Fruit fly (Drosophila melanogaster) whole organism, embryonic: ENCODE results near the gene CG32846.

Experiments
- ATbp ChIP-seq: fragments of 200-800 bp; sonication (Bioruptor generic); optimal IDR thresholded peaks from 2 replicates; lab custom pipeline; 2017; ENCODE audit warnings: missing biosample characterization, mild to moderate bottlenecking, missing genetic modification characterization, missing genetic modification reagents
- B-H1 ChIP-seq: fragments of 200-800 bp; sonication (Bioruptor generic); IDR thresholded peaks from 3 replicates; pipeline ENCODE4 v1.3.6; 2022; ENCODE audit warnings: missing biosample characterization, missing genetic modification characterization
- C15 ChIP-seq: fragments of 200-800 bp; sonication (Bioruptor generic); IDR thresholded peaks from 3 replicates; pipeline ENCODE4 v1.3.6; 2022; ENCODE audit warnings: missing biosample characterization, missing genetic modification characterization
- CG1024 ChIP-seq: fragments of 200-800 bp; sonication (Bioruptor generic); IDR thresholded peaks from 2 replicates; pipeline ENCODE4 v1.3.6; 2022; ENCODE audit warnings: missing biosample characterization, missing genetic modification characterization
- CG10959 ChIP-seq: fragments of 200-800 bp; sonication (Bioruptor generic); IDR thresholded peaks from 2 replicates; pipeline ENCODE4 v1.3.6; 2022; ENCODE audit warnings: missing biosample characterization, missing genetic modification characterization
- CG11504 ChIP-seq: fragments of 200-800 bp; sonication (Bioruptor generic); optimal IDR thresholded peaks from 3 replicates; lab custom pipeline; 2019; ENCODE audit warnings: missing biosample characterization, mild to moderate bottlenecking, missing genetic modification characterization, moderate library complexity
- CG12104 ChIP-seq: fragments of 200-800 bp; sonication (Bioruptor generic); optimal IDR thresholded peaks from 3 replicates; lab custom pipeline; 2016; ENCODE audit warnings: missing biosample characterization, missing genetic modification characterization
- CG12155 ChIP-seq: fragments of 200-800 bp; sonication (Bioruptor generic); optimal IDR thresholded peaks from 3 replicates; lab custom pipeline; 2016; ENCODE audit warnings: missing biosample characterization, missing genetic modification characterization
- CG13424 ChIP-seq: fragments of 200-800 bp; sonication (Bioruptor generic); optimal IDR thresholded peaks from 2 replicates; lab custom pipeline; 2019; ENCODE audit warnings: missing biosample characterization, mild to moderate bottlenecking, missing genetic modification characterization, moderate library complexity
- CG14441 ChIP-seq: fragments of 200-800 bp; sonication (Bioruptor generic); IDR thresholded peaks from 2 replicates; pipeline ENCODE4 v1.3.6; 2022; ENCODE audit warnings: missing biosample characterization, missing genetic modification characterization
- CG17186 ChIP-seq: fragments of 200-800 bp; sonication (Bioruptor generic); optimal IDR thresholded peaks from 3 replicates; lab custom pipeline; 2017; ENCODE audit warnings: missing biosample characterization, missing genetic modification reagents, missing genetic modification characterization
- CG17385 ChIP-seq: fragments of 200-800 bp; sonication (Bioruptor generic); optimal IDR thresholded peaks from 3 replicates; lab custom pipeline; 2018; ENCODE audit warnings: missing biosample characterization, mild to moderate bottlenecking, missing genetic modification characterization
- CG17612 ChIP-seq: fragments of 200-800 bp; sonication (Bioruptor generic); IDR thresholded peaks from 2 replicates; pipeline ENCODE4 v1.3.6; 2022; ENCODE audit warnings: missing biosample characterization, missing genetic modification characterization
- CG2202 ChIP-seq: fragments of 200-800 bp; sonication (Bioruptor generic); optimal IDR thresholded peaks from 2 replicates; lab custom pipeline; 2018; ENCODE audit warnings: missing biosample characterization, mild to moderate bottlenecking, missing genetic modification characterization
- CG3065 ChIP-seq: fragments of 200-800 bp; sonication (Bioruptor generic); optimal IDR thresholded peaks from 2 replicates; lab custom pipeline; 2016; ENCODE audit warnings: missing biosample characterization, missing genetic modification characterization
- CG31441 ChIP-seq: fragments of 200-800 bp; sonication (Bioruptor generic); IDR thresholded peaks from 2 replicates; pipeline ENCODE4 v1.3.6; 2022; ENCODE audit warnings: missing biosample characterization, missing genetic modification characterization
- CG32532 ChIP-seq: fragments of 200-800 bp; sonication (Bioruptor generic); IDR thresholded peaks from 2 replicates; pipeline ENCODE4 v1.3.6; 2022; ENCODE audit warnings: missing biosample characterization, missing genetic modification characterization
- CG34422 ChIP-seq: fragments of 200-800 bp; sonication (Bioruptor generic); IDR thresholded peaks from 3 replicates; pipeline ENCODE4 v1.3.6; 2022; ENCODE audit warnings: missing biosample characterization, missing genetic modification characterization
- CG6175 ChIP-seq: fragments of 200-800 bp; sonication (Bioruptor generic); IDR thresholded peaks from 3 replicates; pipeline ENCODE4 v1.3.6; 2022; ENCODE audit warnings: missing biosample characterization, missing genetic modification characterization
- CG6654 ChIP-seq: fragments of 200-800 bp; sonication (Bioruptor generic); optimal IDR thresholded peaks from 2 replicates; lab custom pipeline; 2017; ENCODE audit warnings: missing biosample characterization, mild to moderate bottlenecking, missing genetic modification characterization
- CG6683 ChIP-seq: fragments of 200-800 bp; sonication (Bioruptor generic); optimal IDR thresholded peaks from 2 replicates; lab custom pipeline; 2017; ENCODE audit warnings: missing biosample characterization, mild to moderate bottlenecking, missing genetic modification characterization, missing genetic modification reagents
- CG9215 ChIP-seq: fragments of 200-800 bp; sonication (Bioruptor generic); IDR thresholded peaks from 2 replicates; pipeline ENCODE4 v1.3.6; 2022; ENCODE audit warnings: missing biosample characterization, missing genetic modification characterization
- D19A ChIP-seq: fragments of 200-800 bp; optimal IDR thresholded peaks from 3 replicates; lab custom pipeline; 2019; ENCODE audit warnings: missing biosample characterization, mild to moderate bottlenecking, missing genetic modification characterization, moderate library complexity
- D19B ChIP-seq: fragments of 200-800 bp; sonication (Bioruptor generic); optimal IDR thresholded peaks from 2 replicates; lab custom pipeline; 2017; ENCODE audit warnings: missing biosample characterization, mild to moderate bottlenecking, missing genetic modification characterization
- Dip2 ChIP-seq: fragments of 200-800 bp; sonication (Bioruptor generic); IDR thresholded peaks from 2 replicates; pipeline ENCODE4 v1.3.6; 2022; ENCODE audit warnings: missing biosample characterization, missing genetic modification characterization
- ERR ChIP-seq: fragments of 200-800 bp; sonication (Bioruptor generic); optimal IDR thresholded peaks from 2 replicates; lab custom pipeline; 2016; ENCODE audit warnings: missing biosample characterization, missing genetic modification characterization
- Gug ChIP-seq: fragments of 200-800 bp; sonication (Bioruptor generic); IDR thresholded peaks from 4 replicates; pipeline ENCODE4 v1.3.6; 2022; ENCODE audit warnings: missing biosample characterization, missing genetic modification characterization
- Hr51 ChIP-seq, 2 experiments: fragments of 200-800 bp; sonication (Bioruptor generic); optimal IDR thresholded peaks; 2 replicates in 1 of 2; 3 replicates in 1 of 2; lab custom pipeline; 2016 to 2018; ENCODE audit warnings: missing biosample characterization in 2 of 2, missing genetic modification characterization in 2 of 2, mild to moderate bottlenecking in 1 of 2, moderate library complexity in 1 of 2
- NfI ChIP-seq: fragments of 200-800 bp; sonication (Bioruptor generic); optimal IDR thresholded peaks from 3 replicates; lab custom pipeline; 2018; ENCODE audit warnings: missing biosample characterization, mild to moderate bottlenecking, missing genetic modification characterization, moderate library complexity
- Oli ChIP-seq: fragments of 200-800 bp; sonication (Bioruptor generic); optimal IDR thresholded peaks from 2 replicates; lab custom pipeline; 2018; ENCODE audit warnings: missing biosample characterization, mild to moderate bottlenecking, missing genetic modification characterization, moderate library complexity
- Sox100B ChIP-seq: fragments of 200-800 bp; sonication (Bioruptor generic); optimal IDR thresholded peaks from 3 replicates; lab custom pipeline; 2018; ENCODE audit warnings: missing biosample characterization, mild to moderate bottlenecking, missing genetic modification characterization
- Sox102F ChIP-seq: fragments of 200-800 bp; sonication (Bioruptor generic); optimal IDR thresholded peaks from 2 replicates; lab custom pipeline; 2018; ENCODE audit warnings: missing biosample characterization, mild to moderate bottlenecking, missing genetic modification characterization, moderate library complexity
- ara ChIP-seq: fragments of 200-800 bp; sonication (Bioruptor generic); IDR thresholded peaks from 2 replicates; pipeline ENCODE4 v1.3.6; 2022; ENCODE audit warnings: missing biosample characterization, missing genetic modification characterization
- ase ChIP-seq: fragments of 200-800 bp; sonication (Bioruptor generic); IDR thresholded peaks from 3 replicates; pipeline ENCODE4 v1.3.6; 2022; ENCODE audit warnings: missing biosample characterization, missing genetic modification characterization
- bab2 ChIP-seq: fragments of 200-800 bp; sonication (Bioruptor generic); optimal IDR thresholded peaks from 2 replicates; lab custom pipeline; 2016; ENCODE audit warnings: missing biosample characterization, missing genetic modification characterization
- crol ChIP-seq: fragments of 200-800 bp; sonication (Bioruptor generic); IDR thresholded peaks from 2 replicates; pipeline ENCODE4 v1.3.6; 2022; ENCODE audit warnings: missing biosample characterization, missing genetic modification characterization
- da ChIP-seq: fragments of 200-800 bp; sonication (Bioruptor generic); optimal IDR thresholded peaks from 2 replicates; lab custom pipeline; 2016; ENCODE audit warnings: missing biosample characterization, missing genetic modification characterization
- dm ChIP-seq: fragments of 200-800 bp; sonication (Bioruptor generic); optimal IDR thresholded peaks from 3 replicates; lab custom pipeline; 2016; ENCODE audit warnings: missing biosample characterization, missing genetic modification characterization
- dysf ChIP-seq: fragments of 200-800 bp; sonication (Bioruptor generic); IDR thresholded peaks from 3 replicates; pipeline ENCODE4 v1.3.6; 2022; ENCODE audit warnings: missing biosample characterization, missing genetic modification characterization
- ems ChIP-seq: fragments of 200-800 bp; sonication (Bioruptor generic); optimal IDR thresholded peaks from 3 replicates; lab custom pipeline; 2016; ENCODE audit warnings: missing biosample characterization, missing genetic modification characterization
- eve ChIP-seq, 2 experiments: fragments of >200 bp; optimal IDR thresholded peaks; 2 replicates each; lab custom pipeline; 2017; ENCODE audit warnings: missing biosample characterization in 2 of 2, missing genetic modification characterization in 2 of 2
- fd96Cb ChIP-seq: fragments of 200-800 bp; sonication (Bioruptor generic); optimal IDR thresholded peaks from 2 replicates; lab custom pipeline; 2018; ENCODE audit warnings: missing biosample characterization, mild to moderate bottlenecking, missing genetic modification characterization, moderate library complexity
- gem ChIP-seq: fragments of 200-800 bp; sonication (Bioruptor generic); optimal IDR thresholded peaks from 2 replicates; lab custom pipeline; 2019; ENCODE audit warnings: missing biosample characterization, mild to moderate bottlenecking, missing genetic modification characterization, moderate library complexity
- grau ChIP-seq: fragments of 200-800 bp; optimal IDR thresholded peaks from 3 replicates; lab custom pipeline; 2019; ENCODE audit warnings: missing biosample characterization, mild to moderate bottlenecking, missing genetic modification characterization, moderate library complexity
- ind ChIP-seq: fragments of 200-800 bp; sonication (Bioruptor generic); optimal IDR thresholded peaks from 3 replicates; lab custom pipeline; 2016; ENCODE audit warnings: missing biosample characterization, missing genetic modification characterization
- org-1 ChIP-seq: fragments of 200-800 bp; sonication (Bioruptor generic); optimal IDR thresholded peaks from 2 replicates; lab custom pipeline; 2017; ENCODE audit warnings: missing biosample characterization, missing genetic modification characterization
- peb ChIP-seq: fragments of 200-800 bp; sonication (Bioruptor generic); IDR thresholded peaks from 2 replicates; pipeline ENCODE4 v1.3.6; 2022; ENCODE audit warnings: missing biosample characterization, missing genetic modification characterization
- sens-2 ChIP-seq: fragments of 200-800 bp; sonication (Bioruptor generic); IDR thresholded peaks from 2 replicates; pipeline ENCODE4 v1.3.6; 2022; ENCODE audit warnings: missing biosample characterization, missing genetic modification characterization
- so ChIP-seq: fragments of 200-800 bp; sonication (Bioruptor generic); IDR thresholded peaks from 3 replicates; pipeline ENCODE4 v1.3.6; 2022; ENCODE audit warnings: missing biosample characterization, missing genetic modification characterization
- tin ChIP-seq: fragments of 200-800 bp; sonication (Bioruptor generic); optimal IDR thresholded peaks from 3 replicates; lab custom pipeline; 2016; ENCODE audit warnings: missing biosample characterization, missing genetic modification characterization
- tio ChIP-seq: fragments of 200-800 bp; sonication (Bioruptor generic); optimal IDR thresholded peaks from 2 replicates; lab custom pipeline; 2017; ENCODE audit warnings: missing biosample characterization, missing genetic modification characterization, inconsistent platforms
- wdn ChIP-seq: fragments of 200-800 bp; sonication (Bioruptor generic); IDR thresholded peaks from 2 replicates; pipeline ENCODE4 v1.3.6; 2022; ENCODE audit warnings: missing biosample characterization, missing genetic modification characterization

CG32846 gene

DNA sequence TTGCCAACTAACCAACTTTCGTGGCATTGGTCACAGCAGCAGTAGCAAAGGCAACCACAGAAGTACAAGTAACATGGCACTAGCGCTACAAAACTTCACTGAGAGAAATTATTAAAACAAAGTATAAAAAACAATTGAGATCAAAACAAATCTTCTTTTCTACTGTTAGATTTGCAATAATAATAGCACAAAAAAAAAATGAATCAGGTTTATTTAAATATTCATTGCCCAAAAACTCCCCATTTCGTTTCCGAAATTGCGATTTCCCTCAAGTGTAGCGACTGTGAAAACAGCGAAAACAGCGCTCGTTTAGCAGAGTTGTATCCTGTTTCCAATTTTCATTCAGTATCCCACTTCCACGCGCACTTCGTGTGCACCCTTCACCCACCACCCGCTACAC is 38.1 kb downstream of the CG32846 start (continued):
- peak; percentile 10 for TF ChIP-seq ATbp (GFP tag; lab: Kevin White, UChicago)
- no peak for TF ChIP-seq CG2202 (tag; lab: Kevin White, UChicago)
- peak; percentile 61 for TF ChIP-seq wdn (GFP tag; lab: Robert Waterston, UW)
- TF ChIP-seq CG12155: peak; percentile 7
- peak; percentile 15 for TF ChIP-seq bab2 (GFP tag; lab: Kevin White, UChicago)
- TF ChIP-seq ERR (GFP tag; lab: Kevin White, UChicago): peak; percentile 18
- no peak for TF ChIP-seq da (GFP tag; lab: Kevin White, UChicago)
- TF ChIP-seq Sox100B: no peak
- TF ChIP-seq Sox102F (GFP tag; lab: Kevin White, UChicago): peak; percentile 42
- TF ChIP-seq dysf (GFP tag; lab: Robert Waterston, UW): peak; percentile 61; the same call in 2 of the 3 replicates
- TF ChIP-seq ind (GFP tag; lab: Kevin White, UChicago): peak; percentile 35
- TF ChIP-seq CG17186 (GFP tag; lab: Kevin White, UChicago): no peak
- TF ChIP-seq CG32532: peak; percentile 36; the same call in 1 of the 2 replicates
- TF ChIP-seq B-H1: peak; percentile 45; the same call in 1 of the 3 replicates
- TF ChIP-seq so: 0 out of 3 replicates have a peak, but pooled peaks have one; percentile 47
- TF ChIP-seq CG17612: no peak
- peak; percentile 10 for TF ChIP-seq org-1 (GFP tag; lab: Kevin White, UChicago)
- TF ChIP-seq CG6683 (GFP tag; lab: Kevin White, UChicago): peak; percentile 39
- TF ChIP-seq Oli (tag; lab: Kevin White, UChicago): no peak
- no peak for TF ChIP-seq CG3065
- 0 out of 2 replicates have a peak, but pooled peaks have one; percentile 22 for TF ChIP-seq peb (GFP tag; lab: Robert Waterston, UW)
- TF ChIP-seq D19A: no peak
- 0 out of 4 replicates have a peak, but pooled peaks have one; percentile 21 for TF ChIP-seq Gug (GFP tag; lab: Robert Waterston, UW)
- TF ChIP-seq C15 (GFP tag; lab: Robert Waterston, UW): no peak
- TF ChIP-seq ara (GFP tag; lab: Robert Waterston, UW): 0 out of 2 replicates have a peak, but pooled peaks have one; percentile 15
- no peak for TF ChIP-seq CG1024
- peak; percentile 38; the same call in 1 of the 2 replicates for TF ChIP-seq CG31441
- peak in 1 of 2 experiments; percentile 61 for TF ChIP-seq Hr51 (GFP tag; optimal IDR thresholded peaks at IDR 0.05; lab: Kevin White, UChicago)
- TF ChIP-seq CG34422: peak; percentile 57
- no peak for TF ChIP-seq Dip2 (GFP tag; lab: Robert Waterston, UW)
- peak; percentile 32 for TF ChIP-seq CG13424 (tag; lab: Kevin White, UChicago)
- no peak for TF ChIP-seq ems (GFP tag; lab: Kevin White, UChicago)
- TF ChIP-seq sens-2: no peak
- TF ChIP-seq fd96Cb: peak; percentile 13
- TF ChIP-seq CG17385 (GFP tag; lab: Kevin White, UChicago): peak; percentile 32
- TF ChIP-seq CG11504: peak; percentile 63
- TF ChIP-seq grau (tag; lab: Kevin White, UChicago): peak; percentile 34
- peak; percentile 65 for TF ChIP-seq gem (tag; lab: Kevin White, UChicago)
- TF ChIP-seq crol (GFP tag; lab: Robert Waterston, UW): peak; percentile 71
- no peak for TF ChIP-seq D19B (GFP tag; lab: Kevin White, UChicago)
- TF ChIP-seq tin (GFP tag; lab: Kevin White, UChicago): no peak
- TF ChIP-seq ase (GFP tag; lab: Robert Waterston, UW): peak; percentile 44; the same call in 1 of the 3 replicates
- TF ChIP-seq CG9215: 0 out of 2 replicates have a peak, but pooled peaks have one; percentile 25
- TF ChIP-seq CG6654 (GFP tag; lab: Kevin White, UChicago): no peak
- peak in 1 of 2 experiments; percentile 50 for TF ChIP-seq eve (GFP tag; optimal IDR thresholded peaks at IDR 0.05; lab: Kevin White, UChicago)
- TF ChIP-seq dm (GFP tag; lab: Kevin White, UChicago): no peak
- peak; percentile 17 for TF ChIP-seq NfI (GFP tag; lab: Kevin White, UChicago)
- no peak for TF ChIP-seq CG10959 (GFP tag; lab: Robert Waterston, UW)
- no peak for TF ChIP-seq tio (GFP tag; lab: Kevin White, UChicago)
- TF ChIP-seq CG14441 (GFP tag; lab: Robert Waterston, UW): peak; percentile 50
- TF ChIP-seq CG6175 (GFP tag; lab: Robert Waterston, UW): no peak
- TF ChIP-seq CG12104 (GFP tag; lab: Kevin White, UChicago): peak; percentile 1
